Fruit fly (Drosophila melanogaster): ENCODE results near the gene Muc12Ea.

Muc12Ea gene

DNA sequence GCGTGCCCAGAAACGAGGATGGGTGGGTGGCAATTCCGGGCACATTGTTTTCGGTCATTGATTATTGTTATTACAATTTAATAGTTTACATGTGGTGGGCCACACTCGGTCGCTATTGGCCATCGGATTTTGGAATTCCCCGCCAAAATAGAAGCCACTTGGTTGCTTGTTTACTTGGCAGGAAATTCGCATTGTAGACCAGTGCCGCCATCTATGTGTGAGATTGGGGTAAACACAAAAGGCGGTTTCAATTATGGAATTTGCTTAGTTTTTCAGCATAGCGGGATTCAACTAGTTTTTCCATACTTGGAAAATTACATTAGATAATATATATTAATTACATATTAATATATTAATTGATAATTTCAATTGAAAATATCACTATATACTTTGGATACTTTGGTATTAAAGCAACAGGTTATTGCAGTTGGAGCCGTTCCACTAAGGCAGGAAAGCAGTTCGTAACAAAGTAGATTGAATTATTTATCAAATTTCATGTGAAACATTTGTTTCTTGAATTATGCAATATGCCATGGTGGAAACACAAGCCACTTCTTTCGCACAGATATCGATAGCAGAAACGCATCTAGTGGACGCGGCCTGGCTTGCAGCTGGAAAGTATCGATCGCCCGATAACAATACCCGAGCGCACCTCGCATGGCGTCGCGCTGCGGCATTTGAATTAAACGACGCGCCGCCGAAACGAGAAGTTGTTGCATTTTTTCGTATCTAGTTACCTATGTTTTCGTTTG is 30.3 kb upstream of the Muc12Ea start, which contains the start of gene mud (continued):
- TF ChIP-seq gsb-n (tag; optimal IDR thresholded peaks at IDR 0.05) (no peak), ssp (GFP tag; IDR thresholded peaks at IDR 0.05) (peak; percentile 95), CkIIα-i1 (GFP tag; IDR thresholded peaks at IDR 0.05) (no peak), zen (tag; optimal IDR thresholded peaks at IDR 0.05) (peak; percentile 19), run (tag; optimal IDR thresholded peaks at IDR 0.05) (no peak), CG6254 (GFP tag; optimal IDR thresholded peaks at IDR 0.05) (no peak), Doc2 (GFP tag; IDR thresholded peaks at IDR 0.05) (no peak), da (GFP tag; optimal IDR thresholded peaks at IDR 0.05) (no peak), MBD-R2 (GFP tag; IDR thresholded peaks at IDR 0.05) (peak; percentile 26), Bdp1 (GFP tag; optimal IDR thresholded peaks at IDR 0.05) (no peak), pho (GFP tag; optimal IDR thresholded peaks at IDR 0.05) (no peak), Sry-δ (GFP tag; optimal IDR thresholded peaks at IDR 0.05) (peak; percentile 69), cato (GFP tag; optimal IDR thresholded peaks at IDR 0.05; ENCODE audit: borderline replicate concordance) (peak; percentile 19), CG9817 (tag; optimal IDR thresholded peaks at IDR 0.05) (peak; percentile 4), scrt (GFP tag; optimal IDR thresholded peaks at IDR 0.05) (no peak), kni (GFP tag; optimal IDR thresholded peaks at IDR 0.05) (no peak), z (GFP tag; IDR thresholded peaks at IDR 0.05) (no peak), grau (tag; optimal IDR thresholded peaks at IDR 0.05) (peak; percentile 43), CG12744 (GFP tag; optimal IDR thresholded peaks at IDR 0.05) (no peak), her (GFP tag; optimal IDR thresholded peaks at IDR 0.05) (no peak), bsh (GFP tag; optimal IDR thresholded peaks at IDR 0.05) (peak in 1 of 2 experiments; percentile 50), CG4282 (GFP tag; optimal IDR thresholded peaks at IDR 0.05) (no peak), lilli (GFP tag; optimal IDR thresholded peaks at IDR 0.05) (no peak), chn (GFP tag; optimal IDR thresholded peaks at IDR 0.05) (no peak), Optix (GFP tag; IDR thresholded peaks at IDR 0.05) (no peak; the same call in 2 of the 3 replicates), CG13424 (tag; optimal IDR thresholded peaks at IDR 0.05) (peak; percentile 10), ac (GFP tag; optimal IDR thresholded peaks at IDR 0.05) (no peak), CG1647 (GFP tag; optimal IDR thresholded peaks at IDR 0.05) (no peak), CG13775 (GFP tag; optimal IDR thresholded peaks at IDR 0.05) (peak; percentile 61), gsb (GFP tag; IDR thresholded peaks at IDR 0.05) (no peak), Hand (GFP tag; optimal IDR thresholded peaks at IDR 0.05) (no peak), PHDP (tag; optimal IDR thresholded peaks at IDR 0.05) (no peak), CG1832 (GFP tag; optimal IDR thresholded peaks at IDR 0.05) (no peak), CG10209 (GFP tag; optimal IDR thresholded peaks at IDR 0.05) (peak; percentile 44), CHES-1-like (GFP tag; optimal IDR thresholded peaks at IDR 0.05) (no peak), jumu (GFP tag; optimal IDR thresholded peaks at IDR 0.05) (no peak), CG2712 (tag; optimal IDR thresholded peaks at IDR 0.05) (peak; percentile 69), eyg (GFP tag; optimal IDR thresholded peaks at IDR 0.05) (no peak), Myb (GFP tag; optimal IDR thresholded peaks at IDR 0.05) (peak; percentile 56), Aef1 (GFP tag; IDR thresholded peaks at IDR 0.05) (peak; percentile 28; the same call in 1 of the 3 replicates), tgo (GFP tag; IDR thresholded peaks at IDR 0.05) (no peak; the same call in 2 of the 3 replicates), pan (optimal IDR thresholded peaks at IDR 0.05) (no peak), pan (GFP tag; optimal IDR thresholded peaks at IDR 0.05 in 1 of 2, IDR thresholded peaks at IDR 0.05 in 1 of 2) (peak in 1 of 2 experiments; percentile 21), pb (GFP tag; optimal IDR thresholded peaks at IDR 0.05) (no peak), caup (GFP tag; optimal IDR thresholded peaks at IDR 0.05; ENCODE audit: severe bottlenecking) (no peak), NFAT (GFP tag; IDR thresholded peaks at IDR 0.05) (0 out of 2 replicates have a peak, but pooled peaks have one; percentile 26), Ptx1 (GFP tag; IDR thresholded peaks at IDR 0.05) (peak; percentile 36; the same call in 1 of the 2 replicates), CTCF (GFP tag; optimal IDR thresholded peaks at IDR 0.05) (peak; percentile 91), CG7786 (GFP tag; optimal IDR thresholded peaks at IDR 0.05) (no peak), CG13624 (GFP tag; optimal IDR thresholded peaks at IDR 0.05) (no peak), CG30020 (tag; optimal IDR thresholded peaks at IDR 0.05) (peak; percentile 90)

Data from whole organism, embryonic.